Worm (Caenorhabditis elegans): ENCODE measurements around the gene C05C10.5.
A peak's percentile ranks its signal among the peaks of the same experiment; 100 is the strongest.

Gene C05C10.5

DNA sequence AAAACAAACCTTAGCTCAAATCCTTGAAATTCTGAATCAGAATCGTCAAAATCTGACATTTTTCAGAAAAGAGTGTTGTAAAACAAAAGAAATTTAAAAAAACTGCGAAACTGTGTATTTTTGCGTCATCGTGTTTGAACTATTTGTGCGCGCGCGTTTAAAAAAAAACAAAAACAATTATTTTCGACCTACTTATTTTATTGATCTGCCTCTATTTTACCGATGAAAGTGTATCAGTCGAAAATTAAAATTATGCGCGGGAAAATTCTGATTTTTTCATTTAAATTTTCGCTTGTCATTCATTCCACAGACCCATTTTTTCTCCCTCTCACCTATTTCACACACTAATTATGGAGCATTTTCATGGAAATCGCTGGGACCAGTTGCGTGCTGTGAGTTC is at the start of gene C05C10.5, which contains the start of gene C05C10.7:
C05C10.5 (plus strand) TSS at position 164 of the 400 bp plus-strand sequence.
C05C10.7 (minus strand) TSS at position 95 of the 400 bp plus-strand sequence.
- TF ChIP-seq efl-1 (optimal IDR thresholded peaks at IDR 0.05) (peak in 1 of 2 experiments; percentile 10), efl-1 (GFP tag; optimal IDR thresholded peaks at IDR 0.05 in 1 of 2) (peak in 1 of 2 experiments; percentile 58), blmp-1 (tag; optimal IDR thresholded peaks at IDR 0.05) (no peak)

DNA sequence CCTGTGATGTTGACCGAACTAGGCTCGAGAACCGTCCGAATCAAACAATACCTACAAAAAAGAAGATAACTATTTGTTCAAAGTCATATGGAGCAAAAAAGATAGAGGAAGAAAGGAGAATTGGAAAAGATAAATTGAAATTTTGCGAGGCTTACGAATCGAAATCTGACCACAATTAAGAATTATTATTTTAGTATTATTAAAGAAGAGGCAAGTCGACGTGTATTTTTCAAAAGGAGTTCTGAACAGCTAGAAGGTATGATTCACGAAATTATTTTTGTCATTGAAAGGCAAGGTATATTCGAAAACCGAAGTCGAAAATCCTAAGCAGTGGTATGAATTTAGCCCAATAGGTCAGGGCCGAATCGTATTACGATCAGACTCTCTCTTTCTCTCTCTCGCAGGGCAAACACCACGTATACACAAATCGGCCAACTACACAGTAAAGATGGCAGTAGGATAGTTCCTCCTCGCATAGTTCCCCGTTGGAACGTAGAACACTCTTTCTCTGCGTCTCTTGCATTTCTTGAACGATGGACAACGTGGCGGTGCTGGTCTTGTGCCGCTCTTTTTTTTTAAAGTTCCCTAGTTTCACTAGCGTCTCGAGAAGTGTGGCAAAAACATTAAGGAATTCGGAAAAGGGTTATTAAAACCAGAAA is 47.7 kb upstream of the C05C10.5 start, which contains the start of gene vgln-1:
vgln-1 (minus strand) TSS at position 51 of the 659 bp plus-strand sequence.
- TF ChIP-seq elt-3 (tag; optimal IDR thresholded peaks at IDR 0.05) (no peak), lir-3 (tag; optimal IDR thresholded peaks at IDR 0.05; ENCODE audit: poor library complexity) (no peak), blmp-1 (tag; optimal IDR thresholded peaks at IDR 0.05) (peak; percentile 74), nhr-20 (tag; optimal IDR thresholded peaks at IDR 0.05) (no peak), efl-1 (optimal IDR thresholded peaks at IDR 0.05) (peak; percentile 5 to 23), efl-1 (GFP tag; optimal IDR thresholded peaks at IDR 0.05 in 1 of 2) (peak in 1 of 2 experiments; percentile 77), lin-35 (GFP tag; optimal IDR thresholded peaks at IDR 0.05) (no peak), lin-39 (tag; optimal IDR thresholded peaks at IDR 0.05) (no peak), fos-1 (tag; optimal IDR thresholded peaks at IDR 0.05) (no peak), lin-14 (GFP tag; optimal IDR thresholded peaks at IDR 0.05) (peak; percentile 59), hlh-17 (GFP tag; optimal IDR thresholded peaks at IDR 0.05; ENCODE audit: borderline replicate concordance) (no peak), aha-1 (tag; optimal IDR thresholded peaks at IDR 0.05) (no peak), nhr-84 (tag; optimal IDR thresholded peaks at IDR 0.05) (no peak), lsy-2 (tag; optimal IDR thresholded peaks at IDR 0.05) (peak in 1 of 2 experiments; percentile 39), mef-2 (tag; optimal IDR thresholded peaks at IDR 0.05) (no peak)

- TF ChIP-seq efl-1 (optimal IDR thresholded peaks at IDR 0.05) (no peak), efl-1 (GFP tag; optimal IDR thresholded peaks at IDR 0.05 in 1 of 2) (peak in 1 of 2 experiments; percentile 90), dpl-1 (GFP tag; optimal IDR thresholded peaks at IDR 0.05) (no peak), lsy-2 (tag; optimal IDR thresholded peaks at IDR 0.05) (no peak), fkh-8 (tag; optimal IDR thresholded peaks at IDR 0.05) (no peak), lin-39 (tag; optimal IDR thresholded peaks at IDR 0.05) (no peak), elt-2 (tag; optimal IDR thresholded peaks at IDR 0.05) (no peak), isw-1 (GFP tag; IDR thresholded peaks at IDR 0.05) (no peak), pax-3 (tag; optimal IDR thresholded peaks at IDR 0.05) (no peak), nhr-47 (tag; optimal IDR thresholded peaks at IDR 0.05) (no peak), C34B4.2 (tag; optimal IDR thresholded peaks at IDR 0.05) (no peak), hpl-2 (GFP tag; optimal IDR thresholded peaks at IDR 0.05) (no peak), nhr-85 (tag) (peak; percentile 1), Y116A8C.19 (tag; optimal IDR thresholded peaks at IDR 0.05; ENCODE audit: borderline replicate concordance) (no peak)
These were observed 47.0 kb upstream of the C05C10.5 start for ce11 chrII:9891823-9892222.

ce11 chrII:9892409-9892808 is 46.4 kb upstream of the C05C10.5 start, which contains the start of gene C08H9.16:
Gene C08H9.16 (plus strand): TSS chrII:9892778.
- TF ChIP-seq swsn-7 (tag; optimal IDR thresholded peaks at IDR 0.05) (peak; percentile 7), hlh-4 (tag; optimal IDR thresholded peaks at IDR 0.05) (no peak), aly-2 (tag; optimal IDR thresholded peaks at IDR 0.05) (no peak), mep-1 (tag; optimal IDR thresholded peaks at IDR 0.05) (peak; percentile 46), dsc-1 (tag; optimal IDR thresholded peaks at IDR 0.05) (no peak), nhr-237 (tag; optimal IDR thresholded peaks at IDR 0.05) (no peak), irx-1 (tag; optimal IDR thresholded peaks at IDR 0.05) (peak; percentile 1), hlh-17 (GFP tag; optimal IDR thresholded peaks at IDR 0.05; ENCODE audit: borderline replicate concordance) (no peak), fkh-4 (tag; optimal IDR thresholded peaks at IDR 0.05; ENCODE audit: borderline replicate concordance) (no peak), lin-13 (GFP tag; optimal IDR thresholded peaks at IDR 0.05) (no peak), mdl-1 (tag; optimal IDR thresholded peaks at IDR 0.05) (no peak), ztf-4 (tag; optimal IDR thresholded peaks at IDR 0.05) (peak; percentile 28), lsy-2 (tag; optimal IDR thresholded peaks at IDR 0.05) (peak; percentile 96 to 98), aha-1 (tag; optimal IDR thresholded peaks at IDR 0.05) (no peak), F16B12.6 (tag; optimal IDR thresholded peaks at IDR 0.05) (no peak), fkh-10 (GFP tag; optimal IDR thresholded peaks at IDR 0.05) (no peak), rnt-1 (tag; optimal IDR thresholded peaks at IDR 0.05) (peak; percentile 17), egl-27 (tag; optimal IDR thresholded peaks at IDR 0.05) (no peak), unc-62 (GFP tag; optimal IDR thresholded peaks at IDR 0.05) (no peak), nhr-76 (tag; optimal IDR thresholded peaks at IDR 0.05) (no peak), pqm-1 (tag; optimal IDR thresholded peaks at IDR 0.05) (no peak), C34B4.2 (tag; optimal IDR thresholded peaks at IDR 0.05) (no peak), lin-39 (tag; optimal IDR thresholded peaks at IDR 0.05) (no peak), nhr-12 (tag; optimal IDR thresholded peaks at IDR 0.05) (no peak), nhr-71 (tag; optimal IDR thresholded peaks at IDR 0.05) (peak; percentile 59), lin-35 (GFP tag; optimal IDR thresholded peaks at IDR 0.05) (peak; percentile 30 to 71), nhr-84 (tag; optimal IDR thresholded peaks at IDR 0.05) (no peak)
